Worm (Caenorhabditis elegans) whole organism, L4/young adult: ENCODE results near the gene W02A2.8.

Experiments
- W03F9.2 ChIP-seq: fragments of 150-350 bp; optimal IDR thresholded peaks from 2 replicates; lab custom pipeline; 2014; ENCODE audit warnings: missing biosample characterization, missing genetic modification characterization
- dao-5 ChIP-seq: sonication (generic microtip); optimal IDR thresholded peaks from 2 replicates; lab custom pipeline; 2016; ENCODE audit warnings: missing genotype, missing genetic modification characterization, moderate library complexity, missing compliant biosample characterization
- him-1 ChIP-seq: sonication (generic microtip); optimal IDR thresholded peaks from 2 replicates; lab custom pipeline; 2016; ENCODE audit warnings: missing genotype, missing genetic modification reagents, missing genetic modification characterization, missing compliant biosample characterization

DNA sequence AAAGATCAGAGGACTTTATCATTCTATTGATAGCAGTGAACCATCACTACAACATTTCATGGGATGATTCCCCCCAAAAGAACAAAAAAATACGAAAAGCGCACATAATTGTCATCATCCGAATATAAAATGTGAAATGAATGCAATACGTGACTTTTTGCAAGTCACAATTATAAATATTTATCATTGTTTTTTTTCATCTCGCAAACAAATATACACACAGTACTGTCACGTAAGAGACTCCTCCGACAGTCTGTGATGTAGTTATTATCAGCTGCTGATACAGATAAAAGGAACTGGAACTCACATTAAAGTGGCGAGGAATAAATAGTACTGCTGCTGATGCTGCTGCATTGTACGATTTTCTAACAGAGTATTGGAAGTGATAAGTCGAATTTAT is 38.0 kb upstream of the W02A2.8 start:
- TF ChIP-seq dao-5 (tag; lab: Kevin White, UChicago) (no peak), him-1 (no peak), W03F9.2 (no peak)
